Worm (Caenorhabditis elegans) whole organism, L1 larva: ENCODE data around the gene R10E4.9.

ENCODE experiments used
- C04F5.9 ChIP-seq: sonication (generic microtip); optimal IDR thresholded peaks from 2 replicates; lab custom pipeline; 2016; ENCODE audit warnings: missing genetic modification characterization, missing compliant biosample characterization
- C16A3.4 ChIP-seq: fragments of 150-350 bp; optimal IDR thresholded peaks from 2 replicates; lab custom pipeline; 2014; ENCODE audit warnings: missing biosample characterization, missing genetic modification characterization
- F16B12.6 ChIP-seq: fragments of 150-350 bp; optimal IDR thresholded peaks from 2 replicates; lab custom pipeline; 2014; ENCODE audit warnings: missing biosample characterization, missing genetic modification characterization
- alr-1 ChIP-seq: fragments of 200-800 bp; sonication (Bioruptor generic); optimal IDR thresholded peaks from 2 replicates; lab custom pipeline; 2018; ENCODE audit warnings: borderline replicate concordance, mild to moderate bottlenecking, missing genetic modification characterization, missing compliant biosample characterization
- aly-2 ChIP-seq: fragments of 150-350 bp; optimal IDR thresholded peaks from 2 replicates; lab custom pipeline; 2014; ENCODE audit warnings: missing biosample characterization, missing genetic modification characterization
- blmp-1 ChIP-seq: fragments of 150-350 bp; optimal IDR thresholded peaks from 2 replicates; lab custom pipeline; 2014; ENCODE audit warnings: missing biosample characterization, missing genetic modification characterization
- ceh-88 ChIP-seq: fragments of 200-800 bp; sonication (Bioruptor generic); IDR thresholded peaks from 2 replicates; pipeline ENCODE4 v1.3.6; 2022; ENCODE audit warnings: missing genetic modification characterization, missing compliant biosample characterization
- ces-1 ChIP-seq: fragments of 150-350 bp; optimal IDR thresholded peaks from 2 replicates; lab custom pipeline; 2014; ENCODE audit warnings: missing biosample characterization, missing genetic modification reagents, missing genetic modification characterization
- dsc-1 ChIP-seq: sonication (generic microtip); optimal IDR thresholded peaks from 2 replicates; lab custom pipeline; 2016; ENCODE audit warnings: mild to moderate bottlenecking, missing genetic modification characterization, missing compliant biosample characterization
- efl-1 ChIP-seq, 4 experiments: fragments of 150-350 bp; optimal IDR thresholded peaks in 3 of 4; peaks in 1 of 4; 1 replicate in 1 of 4; 2 replicates in 3 of 4; lab custom pipeline; 2014; ENCODE audit warnings: missing biosample characterization in 2 of 4, missing genetic modification characterization in 2 of 4, missing genetic modification reagents in 2 of 4
- egl-27 ChIP-seq, 2 experiments: fragments of 150-350 bp in 1 of 2; sonication (generic microtip); optimal IDR thresholded peaks; 3 replicates each; lab custom pipeline; 2017 to 2018; ENCODE audit warnings: missing biosample characterization in 2 of 2, missing genetic modification characterization in 2 of 2, missing genetic modification reagents in 2 of 2
- elt-2 ChIP-seq: sonication (generic microtip); optimal IDR thresholded peaks from 2 replicates; lab custom pipeline; 2016; ENCODE audit warnings: missing genetic modification characterization, mild to moderate bottlenecking, inconsistent platforms, missing compliant biosample characterization, missing genetic modification reagents
- elt-3 ChIP-seq, 6 experiments: fragments of 150-350 bp in 1 of 6; sonication (generic microtip); optimal IDR thresholded peaks; 2 replicates each; lab custom pipeline; 2017 to 2018; ENCODE audit warnings: missing biosample characterization in 6 of 6, missing genetic modification characterization in 6 of 6, inconsistent platforms in 1 of 6
- fkh-10 ChIP-seq: sonication (generic microtip); optimal IDR thresholded peaks from 2 replicates; lab custom pipeline; 2017; ENCODE audit warnings: missing biosample characterization, missing genetic modification reagents, missing genetic modification characterization
- fkh-4 ChIP-seq: sonication (generic microtip); optimal IDR thresholded peaks from 2 replicates; lab custom pipeline; 2016; ENCODE audit warnings: missing compliant biosample characterization, missing genetic modification characterization, borderline replicate concordance
- fkh-8 ChIP-seq: sonication (generic microtip); optimal IDR thresholded peaks from 2 replicates; lab custom pipeline; 2016; ENCODE audit warnings: mild to moderate bottlenecking, missing genetic modification characterization, missing compliant biosample characterization
- grh-1 ChIP-seq: fragments of 200-800 bp; sonication (Bioruptor generic); IDR thresholded peaks from 2 replicates; pipeline ENCODE4 v1.3.6; 2022; ENCODE audit warnings: missing genetic modification reagents, missing genetic modification characterization, missing compliant biosample characterization
- hlh-4 ChIP-seq: sonication (generic microtip); optimal IDR thresholded peaks from 2 replicates; lab custom pipeline; 2016; ENCODE audit warnings: mild to moderate bottlenecking, missing genetic modification characterization, missing compliant biosample characterization
- isw-1 ChIP-seq: fragments of 200-800 bp; sonication (Bioruptor generic); IDR thresholded peaks from 2 replicates; pipeline ENCODE4 v1.3.6; 2022; ENCODE audit warnings: missing genetic modification characterization, missing compliant biosample characterization
- lin-13 ChIP-seq: fragments of 150-350 bp; optimal IDR thresholded peaks from 2 replicates; lab custom pipeline; 2014; ENCODE audit warnings: missing biosample characterization, missing genetic modification reagents, missing genetic modification characterization
- lin-14 ChIP-seq: fragments of 200-800 bp; sonication (Bioruptor generic); optimal IDR thresholded peaks from 2 replicates; lab custom pipeline; 2018; ENCODE audit warnings: mild to moderate bottlenecking, missing genetic modification characterization, moderate library complexity, missing compliant biosample characterization
- lin-35 ChIP-seq, 2 experiments: fragments of 150-350 bp; optimal IDR thresholded peaks; 2 replicates each; lab custom pipeline; 2014; ENCODE audit warnings: missing biosample characterization in 2 of 2, missing genetic modification characterization in 2 of 2, missing genetic modification reagents in 2 of 2
- lir-3 ChIP-seq: sonication (generic microtip); optimal IDR thresholded peaks from 2 replicates; lab custom pipeline; 2016; ENCODE audit warnings: mild to moderate bottlenecking, missing genetic modification characterization, moderate library complexity, missing compliant biosample characterization; ENCODE audit not compliant: poor library complexity
- lsy-2 ChIP-seq, 2 experiments: fragments of 150-350 bp; optimal IDR thresholded peaks; 2 replicates each; lab custom pipeline; 2014; ENCODE audit warnings: missing biosample characterization in 2 of 2, missing genetic modification characterization in 2 of 2
- mdl-1 ChIP-seq, 2 experiments: fragments of 150-350 bp; optimal IDR thresholded peaks; 2 replicates each; lab custom pipeline; 2014 to 2017; ENCODE audit warnings: missing biosample characterization in 2 of 2, missing genetic modification characterization in 2 of 2, inconsistent platforms in 1 of 2
- mep-1 ChIP-seq: fragments of 150-350 bp; optimal IDR thresholded peaks from 2 replicates; lab custom pipeline; 2014; ENCODE audit warnings: missing biosample characterization, missing genetic modification characterization
- nhr-11 ChIP-seq: fragments of 150-350 bp; optimal IDR thresholded peaks from 2 replicates; lab custom pipeline; 2014; ENCODE audit warnings: missing biosample characterization, missing genetic modification characterization
- nhr-12 ChIP-seq: sonication (generic microtip); optimal IDR thresholded peaks from 2 replicates; lab custom pipeline; 2017; ENCODE audit warnings: missing biosample characterization, missing genetic modification characterization
- nhr-19 ChIP-seq: fragments of 200-800 bp; sonication (Bioruptor generic); conservative IDR thresholded peaks from 2 replicates; pipeline ENCODE4 v1.3.6; 2022; ENCODE audit warnings: missing genetic modification characterization, missing compliant biosample characterization
- nhr-20 ChIP-seq: sonication (generic microtip); optimal IDR thresholded peaks from 2 replicates; lab custom pipeline; 2016; ENCODE audit warnings: mild to moderate bottlenecking, missing genetic modification characterization, missing compliant biosample characterization
- nhr-237 ChIP-seq: fragments of 150-350 bp; optimal IDR thresholded peaks from 2 replicates; lab custom pipeline; 2014; ENCODE audit warnings: missing biosample characterization, missing genetic modification characterization
- nhr-71 ChIP-seq: sonication (generic microtip); optimal IDR thresholded peaks from 2 replicates; lab custom pipeline; 2016; ENCODE audit warnings: mild to moderate bottlenecking, missing genetic modification characterization, moderate library complexity, missing compliant biosample characterization
- nhr-85 ChIP-seq: sonication (generic microtip); peaks from one replicate; lab custom pipeline; 2016; ENCODE audit warnings: missing genetic modification characterization, inconsistent platforms, missing compliant biosample characterization
- nhr-90 ChIP-seq: sonication (generic microtip); optimal IDR thresholded peaks from 2 replicates; lab custom pipeline; 2016; ENCODE audit warnings: mild to moderate bottlenecking, missing genetic modification characterization, missing compliant biosample characterization; ENCODE audit not compliant: poor library complexity
- pag-3 ChIP-seq: sonication (generic microtip); optimal IDR thresholded peaks from 2 replicates; lab custom pipeline; 2017; ENCODE audit warnings: missing genetic modification characterization, mild to moderate bottlenecking, missing compliant biosample characterization, antibody characterized with exemption, borderline replicate concordance; ENCODE audit not compliant: insufficient read depth
- pqm-1 ChIP-seq: sonication (generic microtip); optimal IDR thresholded peaks from 3 replicates; lab custom pipeline; 2017; ENCODE audit warnings: missing biosample characterization, missing genetic modification characterization
- rnt-1 ChIP-seq: sonication (generic microtip); optimal IDR thresholded peaks from 2 replicates; lab custom pipeline; 2016; ENCODE audit warnings: mild to moderate bottlenecking, missing genetic modification characterization, moderate library complexity, missing compliant biosample characterization
- snu-23 ChIP-seq: sonication (generic microtip); optimal IDR thresholded peaks from 2 replicates; lab custom pipeline; 2016; ENCODE audit warnings: missing genetic modification characterization, missing compliant biosample characterization
- tlp-1 ChIP-seq: fragments of 150-350 bp; optimal IDR thresholded peaks from 2 replicates; lab custom pipeline; 2014; ENCODE audit warnings: missing biosample characterization, missing genetic modification characterization
- unc-130 ChIP-seq: fragments of 150-350 bp; optimal IDR thresholded peaks from 2 replicates; lab custom pipeline; 2017; ENCODE audit warnings: missing biosample characterization, missing genetic modification characterization, inconsistent platforms
- unc-62 ChIP-seq: fragments of 150-350 bp; optimal IDR thresholded peaks from 2 replicates; lab custom pipeline; 2014; ENCODE audit warnings: missing biosample characterization, missing genetic modification reagents, missing genetic modification characterization
- unc-98 ChIP-seq: fragments of 200-800 bp; sonication (Bioruptor generic); IDR thresholded peaks from 2 replicates; pipeline ENCODE4 v1.3.6; 2022; ENCODE audit warnings: missing genetic modification characterization, missing compliant biosample characterization
- vab-15 ChIP-seq: sonication (generic microtip); optimal IDR thresholded peaks from 2 replicates; lab custom pipeline; 2017; ENCODE audit warnings: missing genotype, mild to moderate bottlenecking, missing genetic modification characterization, missing compliant biosample characterization
- xbp-1 ChIP-seq: sonication (generic microtip); optimal IDR thresholded peaks from 2 replicates; lab custom pipeline; 2016; ENCODE audit warnings: missing genetic modification characterization, missing compliant biosample characterization
- zag-1 ChIP-seq: fragments of 150-350 bp; optimal IDR thresholded peaks from 2 replicates; lab custom pipeline; 2014; ENCODE audit warnings: missing biosample characterization, missing genetic modification characterization
- zip-4 ChIP-seq: fragments of 200-800 bp; sonication (Bioruptor generic); optimal IDR thresholded peaks from 2 replicates; lab custom pipeline; 2018; ENCODE audit warnings: mild to moderate bottlenecking, missing genetic modification characterization, moderate library complexity, missing compliant biosample characterization
- ztf-11 ChIP-seq, 2 experiments: sonication (generic microtip); optimal IDR thresholded peaks; 2 replicates each; lab custom pipeline; 2016 to 2017; ENCODE audit warnings: missing genetic modification characterization in 2 of 2, missing biosample characterization in 1 of 2, missing compliant biosample characterization in 1 of 2

R10E4.9 gene

ce11 chrIII:4283175-4283574 is 19.0 kb downstream of the R10E4.9 start:
- TF ChIP-seq efl-1 (optimal IDR thresholded peaks at IDR 0.05; lab: Kevin White, UChicago) (peak in 1 of 2 experiments; percentile 26), efl-1 (GFP tag; optimal IDR thresholded peaks at IDR 0.05 in 1 of 2; lab: Kevin White, UChicago) (peak; percentile 2 to 71), mep-1 (tag; lab: Kevin White, UChicago) (peak; percentile 41), rnt-1 (tag; lab: Kevin White, UChicago) (peak; percentile 88), nhr-85 (tag; lab: Kevin White, UChicago) (peak; percentile 10), unc-130 (tag; lab: Kevin White, UChicago) (peak; percentile 58), mdl-1 (tag; optimal IDR thresholded peaks at IDR 0.05; lab: Kevin White, UChicago) (peak in 1 of 2 experiments; percentile 45), lin-14 (GFP tag; lab: Kevin White, UChicago) (peak; percentile 85), snu-23 (GFP tag; lab: Kevin White, UChicago) (peak; percentile 47), aly-2 (tag; lab: Kevin White, UChicago) (no peak), lir-3 (peak; percentile 53), unc-62 (GFP tag; lab: Kevin White, UChicago) (no peak), fkh-10 (GFP tag; lab: Kevin White, UChicago) (no peak), nhr-19 (GFP tag; lab: Robert Waterston, UW) (peak; percentile 52), unc-98 (GFP tag; lab: Robert Waterston, UW) (no peak), nhr-71 (tag; lab: Kevin White, UChicago) (peak; percentile 80), tlp-1 (tag; lab: Kevin White, UChicago) (no peak), nhr-20 (tag; lab: Kevin White, UChicago) (peak; percentile 55), nhr-11 (tag; lab: Kevin White, UChicago) (peak; percentile 27), pqm-1 (tag; lab: Kevin White, UChicago) (no peak), pag-3 (tag; lab: Kevin White, UChicago) (peak; percentile 85), lsy-2 (tag; optimal IDR thresholded peaks at IDR 0.05; lab: Kevin White, UChicago) (peak in 1 of 2 experiments; percentile 47)

DNA sequence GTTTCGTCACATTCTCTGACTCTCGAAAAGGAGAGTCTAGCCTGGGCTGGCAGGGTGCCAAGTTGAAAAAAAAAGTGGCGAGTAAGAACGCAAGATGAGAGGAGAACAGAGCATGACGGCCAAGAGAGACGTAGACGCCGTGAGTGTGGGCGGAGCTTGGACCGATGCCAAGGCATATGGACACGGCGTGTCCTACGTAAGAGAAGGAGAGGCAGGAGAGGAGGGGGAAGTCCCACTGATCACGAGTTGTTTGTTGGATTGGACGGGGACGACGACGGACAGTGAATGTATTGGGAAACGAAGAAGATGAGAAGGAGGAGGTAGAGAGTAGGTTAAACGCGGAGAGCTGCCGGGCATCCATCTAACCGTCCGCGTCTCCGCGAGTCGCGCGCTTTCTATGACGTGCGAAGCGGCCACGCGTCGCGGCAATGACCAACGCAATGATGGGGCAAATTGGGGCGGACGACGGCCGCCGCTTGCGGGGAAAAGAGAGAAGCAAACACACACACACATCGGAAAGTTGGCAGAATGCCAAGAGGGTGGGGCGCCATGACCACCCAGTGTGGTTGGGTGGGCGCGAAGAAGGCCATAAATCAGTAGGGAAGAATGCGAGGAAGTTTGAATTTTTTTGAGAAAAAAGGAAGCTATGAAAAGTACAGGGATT is 20.1 kb downstream of the R10E4.9 start:
- TF ChIP-seq fkh-4 (tag; lab: Kevin White, UChicago) (peak; percentile 84), egl-27 (tag; optimal IDR thresholded peaks at IDR 0.05; lab: Kevin White, UChicago) (peak; percentile 90 to 99), lin-13 (GFP tag; lab: Kevin White, UChicago) (peak; percentile 87), hlh-4 (tag; lab: Kevin White, UChicago) (peak; percentile 72), nhr-90 (tag; lab: Kevin White, UChicago) (peak; percentile 99), C16A3.4 (tag; lab: Kevin White, UChicago) (peak; percentile 91), xbp-1 (peak; percentile 98), alr-1 (no peak), aly-2 (tag; lab: Kevin White, UChicago) (no peak), fkh-8 (tag; lab: Kevin White, UChicago) (peak; percentile 99), nhr-12 (tag; lab: Kevin White, UChicago) (no peak), dsc-1 (peak; percentile 99), nhr-237 (tag; lab: Kevin White, UChicago) (peak; percentile 58), ces-1 (GFP tag; lab: Kevin White, UChicago) (peak; percentile 29), snu-23 (GFP tag; lab: Kevin White, UChicago) (peak; percentile 99), zip-4 (GFP tag; lab: Kevin White, UChicago) (peak; percentile 91), C04F5.9 (tag; lab: Kevin White, UChicago) (peak; percentile 91), grh-1 (peak; percentile 97), zag-1 (tag; lab: Kevin White, UChicago) (peak; percentile 77), pag-3 (tag; lab: Kevin White, UChicago) (peak; percentile 95), blmp-1 (peak; percentile 65), ceh-88 (GFP tag; lab: Robert Waterston, UW) (peak; percentile 94), F16B12.6 (tag; lab: Kevin White, UChicago) (peak; percentile 14), isw-1 (peak; percentile 91), elt-3 (tag; optimal IDR thresholded peaks at IDR 0.05; lab: Kevin White, UChicago) (peak in 4 of 6 experiments; percentile 19 to 90 (median 66)), vab-15 (tag; lab: Kevin White, UChicago) (peak; percentile 88), elt-2 (tag; lab: Kevin White, UChicago) (peak; percentile 91), ztf-11 (tag; optimal IDR thresholded peaks at IDR 0.05; lab: Kevin White, UChicago) (peak in 1 of 2 experiments; percentile 97), nhr-85 (tag; lab: Kevin White, UChicago) (peak; percentile 100), nhr-20 (tag; lab: Kevin White, UChicago) (peak; percentile 100), lin-35 (GFP tag; optimal IDR thresholded peaks at IDR 0.05; lab: Kevin White, UChicago) (peak; percentile 69 to 85), unc-62 (GFP tag; lab: Kevin White, UChicago) (peak; percentile 18), lin-14 (GFP tag; lab: Kevin White, UChicago) (peak; percentile 100)
